Worm (Caenorhabditis elegans): ENCODE results near the gene K11D12.7.

The K11D12.7 gene

DNA sequence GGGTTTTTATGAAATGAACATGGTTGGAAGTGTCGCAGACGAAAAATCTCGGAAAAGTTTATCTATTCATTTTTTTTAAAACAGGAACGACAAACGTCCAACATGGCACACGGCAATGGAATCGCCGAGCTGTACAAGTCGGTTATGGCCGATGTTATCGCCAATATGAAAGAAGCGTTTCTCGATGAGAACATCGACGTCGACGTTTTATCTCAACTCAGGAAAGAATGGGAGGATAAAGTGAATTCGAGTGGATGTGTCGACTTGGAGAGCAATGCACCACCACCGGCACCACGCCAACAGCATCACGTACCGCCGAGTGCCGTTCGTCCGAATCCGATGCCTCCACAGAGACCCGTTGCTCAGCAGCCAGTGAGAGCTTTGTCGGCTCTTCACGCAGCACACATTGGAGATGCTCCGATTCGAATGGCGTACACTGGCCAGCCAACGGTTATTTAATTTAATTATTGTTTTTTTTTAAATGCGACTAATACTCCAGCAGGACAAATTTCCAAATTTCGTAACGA lies 13.9 kb upstream of the K11D12.7 start:
- TF ChIP-seq blmp-1 (tag; optimal IDR thresholded peaks at IDR 0.05): no peak
- TF ChIP-seq elt-3 (tag; optimal IDR thresholded peaks at IDR 0.05): no peak
- no peak for TF ChIP-seq nhr-237 (tag; optimal IDR thresholded peaks at IDR 0.05)
- TF ChIP-seq ceh-83 (GFP tag; optimal IDR thresholded peaks at IDR 0.05): no peak
- TF ChIP-seq zip-8 (tag; optimal IDR thresholded peaks at IDR 0.05): no peak
- TF ChIP-seq unc-62 (GFP tag; optimal IDR thresholded peaks at IDR 0.05): no peak
- no peak for TF ChIP-seq drap-1 (GFP tag; optimal IDR thresholded peaks at IDR 0.05)
- TF ChIP-seq mab-5 (tag; optimal IDR thresholded peaks at IDR 0.05): no peak
- TF ChIP-seq ces-1 (GFP tag; optimal IDR thresholded peaks at IDR 0.05): no peak
- TF ChIP-seq nhr-2 (tag; optimal IDR thresholded peaks at IDR 0.05): no peak

ce11 chrV:5049333-5049942 lies 13.2 kb upstream of the K11D12.7 start, which contains the start of the genes pqn-51 and K11D12.14:
Gene pqn-51, plus strand, starts transcription at chrV:5049607.
Gene K11D12.14, plus strand, starts transcription at chrV:5049636.
- TF ChIP-seq nhr-28 (tag; optimal IDR thresholded peaks at IDR 0.05) (no peak), hlh-1 (tag; optimal IDR thresholded peaks at IDR 0.05) (peak; percentile 53), mep-1 (tag; optimal IDR thresholded peaks at IDR 0.05) (peak; percentile 3), unc-39 (tag; optimal IDR thresholded peaks at IDR 0.05) (no peak), nhr-237 (tag; optimal IDR thresholded peaks at IDR 0.05) (peak; percentile 92), pha-4 (tag; optimal IDR thresholded peaks at IDR 0.05) (peak; percentile 42), lsy-2 (tag; optimal IDR thresholded peaks at IDR 0.05) (peak; percentile 63), bed-3 (GFP tag; optimal IDR thresholded peaks at IDR 0.05) (peak; percentile 35), elt-1 (tag; optimal IDR thresholded peaks at IDR 0.05; ENCODE audit: borderline replicate concordance, insufficient read depth) (no peak), ces-1 (GFP tag; optimal IDR thresholded peaks at IDR 0.05) (peak; percentile 87), unc-120 (tag; optimal IDR thresholded peaks at IDR 0.05; ENCODE audit: poor library complexity, severe bottlenecking) (peak; percentile 95), unc-62 (GFP tag; optimal IDR thresholded peaks at IDR 0.05) (peak; percentile 73), mab-5 (tag; optimal IDR thresholded peaks at IDR 0.05) (no peak), ztf-11 (tag; optimal IDR thresholded peaks at IDR 0.05) (peak; percentile 10), snpc-4 (tag; optimal IDR thresholded peaks at IDR 0.05) (no peak), lin-13 (tag; optimal IDR thresholded peaks at IDR 0.05) (peak; percentile 42), drap-1 (GFP tag; optimal IDR thresholded peaks at IDR 0.05) (peak; percentile 61), sptf-1 (tag; optimal IDR thresholded peaks at IDR 0.05) (peak; percentile 28), flh-1 (GFP tag; optimal IDR thresholded peaks at IDR 0.05) (no peak), blmp-1 (tag; optimal IDR thresholded peaks at IDR 0.05) (peak; percentile 88), tbx-8 (GFP tag; optimal IDR thresholded peaks at IDR 0.05) (peak; percentile 37)

DNA sequence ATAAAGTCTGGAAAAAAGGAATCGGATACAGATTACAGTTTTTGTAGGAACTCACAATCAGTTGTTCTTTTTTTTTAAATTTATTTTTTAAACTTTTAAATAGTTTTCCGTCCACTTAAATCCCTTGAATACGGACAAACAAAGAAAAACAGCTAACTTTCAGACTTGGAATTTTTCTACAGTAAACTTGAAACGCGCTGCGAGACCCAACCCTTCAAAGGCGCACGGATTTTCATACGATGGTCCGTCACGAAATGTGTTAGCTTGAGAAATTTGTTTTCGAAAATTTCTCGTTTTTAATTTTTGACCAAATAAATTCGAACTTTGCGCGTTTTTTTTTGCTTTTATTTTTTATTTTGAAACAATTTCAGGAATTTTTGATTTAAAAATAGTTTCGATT lies 10.3 kb upstream of the K11D12.7 start:
- TF ChIP-seq mab-5 (tag; optimal IDR thresholded peaks at IDR 0.05) (no peak), ces-1 (GFP tag; optimal IDR thresholded peaks at IDR 0.05) (no peak), ztf-11 (tag; optimal IDR thresholded peaks at IDR 0.05) (no peak), nhr-12 (tag; optimal IDR thresholded peaks at IDR 0.05) (no peak), zip-8 (tag; optimal IDR thresholded peaks at IDR 0.05) (no peak), bed-3 (GFP tag; optimal IDR thresholded peaks at IDR 0.05) (no peak), nhr-28 (tag; optimal IDR thresholded peaks at IDR 0.05) (no peak), nhr-76 (tag; optimal IDR thresholded peaks at IDR 0.05) (no peak), unc-62 (GFP tag; optimal IDR thresholded peaks at IDR 0.05) (no peak), sem-2 (GFP tag; optimal IDR thresholded peaks at IDR 0.05) (no peak)

DNA sequence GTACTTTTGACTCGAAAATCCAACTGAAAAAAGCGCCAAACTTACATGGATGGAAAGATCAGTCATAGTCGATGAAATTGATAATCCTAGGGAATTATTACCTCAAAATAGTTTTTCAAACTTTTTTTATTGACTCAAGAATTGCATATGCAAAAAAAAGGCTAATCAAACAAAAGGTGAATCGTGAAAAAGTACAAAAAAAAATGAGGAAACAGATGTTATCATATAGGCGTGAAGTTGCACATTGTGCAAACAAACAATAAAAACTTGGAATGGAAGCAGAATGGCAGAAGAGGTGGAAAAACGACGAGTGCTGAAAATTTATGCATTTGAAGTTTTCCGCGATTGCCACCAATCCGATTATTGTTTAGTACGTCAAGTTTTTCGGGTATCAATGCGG lies 9.8 kb upstream of the K11D12.7 start, which contains the start of gene exc-14:
TSS of gene exc-14 (minus strand) at position 101 of the 400 bp plus-strand sequence.
- TF ChIP-seq hlh-1 (tag; optimal IDR thresholded peaks at IDR 0.05) (no peak), sem-2 (GFP tag; optimal IDR thresholded peaks at IDR 0.05) (no peak), nhr-2 (tag; optimal IDR thresholded peaks at IDR 0.05) (no peak), blmp-1 (tag; optimal IDR thresholded peaks at IDR 0.05) (no peak), cnd-1 (tag; optimal IDR thresholded peaks at IDR 0.05) (no peak), tbx-8 (GFP tag; optimal IDR thresholded peaks at IDR 0.05) (no peak), snpc-4 (tag; optimal IDR thresholded peaks at IDR 0.05) (no peak)

- no peak for TF ChIP-seq lsy-2 (tag; optimal IDR thresholded peaks at IDR 0.05)
- no peak for TF ChIP-seq mls-2 (tag; optimal IDR thresholded peaks at IDR 0.05)
- no peak for TF ChIP-seq cnd-1 (tag; optimal IDR thresholded peaks at IDR 0.05)
- TF ChIP-seq sptf-1 (tag; optimal IDR thresholded peaks at IDR 0.05): no peak
- no peak for TF ChIP-seq nhr-76 (tag; optimal IDR thresholded peaks at IDR 0.05)
- no peak for TF ChIP-seq unc-62 (GFP tag; optimal IDR thresholded peaks at IDR 0.05)
- TF ChIP-seq mab-5 (tag; optimal IDR thresholded peaks at IDR 0.05): no peak
- TF ChIP-seq ces-1 (GFP tag; optimal IDR thresholded peaks at IDR 0.05): no peak
- no peak for TF ChIP-seq blmp-1 (tag; optimal IDR thresholded peaks at IDR 0.05)
- no peak for TF ChIP-seq ham-2 (GFP tag; optimal IDR thresholded peaks at IDR 0.05)
These were observed 4.7 kb upstream of the K11D12.7 start, which contains the start of gene K11D12.8 for ce11 chrV:5040925-5041324. Gene K11D12.8, minus strand, starts transcription at chrV:5041001.

Measured in whole organism, mixed stage, embryonic.